Worm (Caenorhabditis elegans) whole organism, mixed stage, embryonic: Measurements from ENCODE around the gene B0491.6.

ENCODE experiments used
- blmp-1 ChIP-seq: fragments of 150-350 bp; optimal IDR thresholded peaks from 2 replicates; lab custom pipeline; 2014; ENCODE audit warnings: missing biosample characterization, missing genetic modification characterization
- unc-39 ChIP-seq: fragments of 150-350 bp; optimal IDR thresholded peaks from 2 replicates; lab custom pipeline; 2014; ENCODE audit warnings: missing biosample characterization, missing genetic modification characterization

ce11 chrII:11347878-11348556 is at the start of gene B0491.6, which contains the start of gene pigm-1:
- TF ChIP-seq unc-39: no peak
- TF ChIP-seq blmp-1 (tag; lab: Kevin White, UChicago): no peak
